Fruit fly (Drosophila melanogaster) S2 (cell line): ENCODE data around the gene CG31441.

ENCODE experiments used
- CG8478 ChIP-seq: fragments of >200 bp; optimal IDR thresholded peaks from 2 replicates; lab custom pipeline; 2018
- CTCF ChIP-seq, 2 experiments: fragments of >200 bp; optimal IDR thresholded peaks; 2 replicates each; lab custom pipeline; 2018

DNA sequence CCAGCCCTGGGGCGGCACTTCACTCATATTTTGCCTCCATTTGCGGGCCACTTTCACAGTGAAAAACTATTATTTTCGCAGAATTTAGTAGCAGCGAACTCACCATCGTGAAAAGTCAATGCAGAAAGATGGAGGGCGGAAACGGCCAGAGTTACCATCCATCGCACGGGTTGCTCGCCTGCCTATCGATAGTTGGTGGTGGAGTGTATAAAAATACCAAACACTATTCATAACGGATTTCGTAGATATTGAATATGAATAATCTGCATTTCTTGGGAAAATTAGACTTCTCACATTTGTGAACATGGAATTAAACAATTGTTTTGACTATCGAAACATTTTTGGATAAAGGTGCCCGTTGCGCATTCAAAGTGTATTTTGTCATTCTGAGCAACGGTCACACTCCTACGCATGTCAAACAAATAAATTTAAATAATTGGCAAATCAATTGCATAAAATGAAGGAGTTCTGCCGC lies 19.9 kb upstream of the CG31441 start, which contains the start of the genes RpS25 and CG4820:
- TF ChIP-seq CG8478 (lab: Kevin White, UChicago) (no peak), CTCF (optimal IDR thresholded peaks at IDR 0.05; lab: Kevin White, UChicago) (peak; percentile 3 to 55)
